Worm (Caenorhabditis elegans): ENCODE measurements around the gene arl-5.

ce11 chrIII:9798478-9799157, 24.4 kb upstream of the arl-5 start, which contains the start of gene ZK632.2:
- TF ChIP-seq sox-4 (tag; optimal IDR thresholded peaks at IDR 0.05) (no peak), elt-2 (tag; optimal IDR thresholded peaks at IDR 0.05) (no peak), ceh-6 (GFP tag; optimal IDR thresholded peaks at IDR 0.05) (no peak), C38D4.7 (GFP tag; optimal IDR thresholded peaks at IDR 0.05) (no peak), unc-3 (GFP tag; conservative IDR thresholded peaks at IDR 0.05) (no peak), unc-3 (tag; optimal IDR thresholded peaks at IDR 0.05) (no peak), ceh-2 (tag; optimal IDR thresholded peaks at IDR 0.05) (no peak), pqm-1 (tag; optimal IDR thresholded peaks at IDR 0.05) (no peak), nfya-1 (tag; optimal IDR thresholded peaks at IDR 0.05) (no peak), ceh-14 (tag; optimal IDR thresholded peaks at IDR 0.05) (no peak), tbx-2 (tag; optimal IDR thresholded peaks at IDR 0.05) (no peak), unc-86 (tag; optimal IDR thresholded peaks at IDR 0.05) (no peak), ama-1 (optimal IDR thresholded peaks at IDR 0.05) (no peak)

All from whole organism, late embryonic.